Fruit fly (Drosophila melanogaster): Measurements from ENCODE around the gene CG4213.
A peak's percentile ranks its signal among the peaks of the same experiment; 100 is the strongest.

The CG4213 gene

dm6 chr2L:427338-428234 lies 25.6 kb upstream of the CG4213 start:
- no peak for TF ChIP-seq noc (tag; optimal IDR thresholded peaks at IDR 0.05)

- TF ChIP-seq noc (tag; optimal IDR thresholded peaks at IDR 0.05), result no peak
Measured at dm6 chr2L:426449-426848, 24.5 kb upstream of the CG4213 start.

- no peak for TF ChIP-seq noc (tag; optimal IDR thresholded peaks at IDR 0.05)
Measured at dm6 chr2L:425491-425890, 23.5 kb upstream of the CG4213 start.

- no peak for TF ChIP-seq noc (tag; optimal IDR thresholded peaks at IDR 0.05)
Measured at dm6 chr2L:423160-423559, 21.2 kb upstream of the CG4213 start.

dm6 chr2L:422573-422972 lies 20.6 kb upstream of the CG4213 start, which contains the start of gene BBS8:
Gene BBS8 (plus strand): TSS chr2L:422873.
- no peak for TF ChIP-seq noc (tag; optimal IDR thresholded peaks at IDR 0.05)

- no peak for TF ChIP-seq noc (tag; optimal IDR thresholded peaks at IDR 0.05)
Measured at dm6 chr2L:421119-421821, 19.3 kb upstream of the CG4213 start, which contains the start of the genes CG11885 and CG13692. Gene CG11885 (minus strand): TSS chr2L:421450. Gene CG13692 (plus strand): TSS chr2L:421771.

- peak; percentile 76 for TF ChIP-seq noc (tag; optimal IDR thresholded peaks at IDR 0.05)
Measured at dm6 chr2L:419620-420184, 17.7 kb upstream of the CG4213 start, which contains the start of the genes CG13690 and RpLP1. Gene CG13690 (minus strand): TSS chr2L:419652. Gene RpLP1 (plus strand): TSS chr2L:419952.

dm6 chr2L:414593-415399 lies 12.8 kb upstream of the CG4213 start, which contains the start of the genes AP-2alpha and ebi:
Gene AP-2alpha (minus strand): TSS chr2L:414777.
Gene ebi (plus strand): TSS chr2L:415067.
- TF ChIP-seq noc (tag; optimal IDR thresholded peaks at IDR 0.05), result peak; percentile 82

- no peak for TF ChIP-seq noc (tag; optimal IDR thresholded peaks at IDR 0.05)
Measured at dm6 chr2L:413894-414293, 11.9 kb upstream of the CG4213 start.

dm6 chr2L:412931-413330 lies 10.9 kb upstream of the CG4213 start:
- TF ChIP-seq noc (tag; optimal IDR thresholded peaks at IDR 0.05), result peak; percentile 67

dm6 chr2L:403627-404575 lies 1.9 kb upstream of the CG4213 start, which contains the start of gene Polr1B:
Gene Polr1B (plus strand): TSS chr2L:404285.
- TF ChIP-seq noc (tag; optimal IDR thresholded peaks at IDR 0.05), result no peak

- TF ChIP-seq noc (tag; optimal IDR thresholded peaks at IDR 0.05), result no peak
Measured at dm6 chr2L:395366-396117, 6.5 kb downstream of the CG4213 start.

dm6 chr2L:392529-392928 lies 9.5 kb downstream of the CG4213 start:
- peak; percentile 1 for TF ChIP-seq noc (tag; optimal IDR thresholded peaks at IDR 0.05)

All from whole organism, larva.